Worm (Caenorhabditis elegans): ENCODE data around the gene egli-1.

Gene egli-1

DNA sequence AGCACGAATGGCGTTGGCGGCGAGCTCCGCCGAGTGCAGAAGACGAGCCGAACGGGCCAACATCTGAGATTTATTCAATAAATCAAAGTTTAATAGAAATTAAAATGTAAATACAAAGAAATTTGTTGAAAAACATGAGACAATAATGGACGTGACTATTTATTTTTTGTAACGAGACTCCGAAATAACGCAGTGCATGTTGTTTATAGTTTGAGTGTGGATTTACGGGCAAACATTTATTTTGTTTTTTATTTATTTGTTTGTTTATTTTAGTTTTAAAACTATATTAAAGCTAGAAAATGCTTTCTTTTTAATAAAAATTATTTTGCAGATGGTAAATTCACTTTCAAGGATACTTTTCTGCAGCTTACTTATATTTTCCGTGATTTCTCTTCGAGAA lies 28.9 kb downstream of the egli-1 start, which contains the start of the genes sdhb-1 and cup-15 (continued):
- no peak for TF ChIP-seq fkh-8 (tag; optimal IDR thresholded peaks at IDR 0.05)
- TF ChIP-seq C34B4.2 (tag; optimal IDR thresholded peaks at IDR 0.05): no peak
- TF ChIP-seq mep-1 (tag; optimal IDR thresholded peaks at IDR 0.05): no peak
- no peak for TF ChIP-seq lin-13 (GFP tag; optimal IDR thresholded peaks at IDR 0.05)
- TF ChIP-seq unc-86 (tag; optimal IDR thresholded peaks at IDR 0.05): no peak
- peak; percentile 27 for TF ChIP-seq blmp-1 (tag; optimal IDR thresholded peaks at IDR 0.05)
- no peak for TF ChIP-seq pqm-1 (tag; optimal IDR thresholded peaks at IDR 0.05)
- no peak for TF ChIP-seq elt-3 (tag; optimal IDR thresholded peaks at IDR 0.05)
- TF ChIP-seq hlh-17 (GFP tag; optimal IDR thresholded peaks at IDR 0.05; ENCODE audit: borderline replicate concordance): no peak
- TF ChIP-seq mdl-1 (tag; optimal IDR thresholded peaks at IDR 0.05): no peak
- TF ChIP-seq nhr-76 (tag; optimal IDR thresholded peaks at IDR 0.05): no peak
- TF ChIP-seq mef-2 (tag; optimal IDR thresholded peaks at IDR 0.05): no peak
- TF ChIP-seq hlh-4 (tag; optimal IDR thresholded peaks at IDR 0.05): no peak
- peak; percentile 1 for TF ChIP-seq snu-23 (GFP tag; optimal IDR thresholded peaks at IDR 0.05)
- TF ChIP-seq dsc-1 (tag; optimal IDR thresholded peaks at IDR 0.05): no peak
- TF ChIP-seq grh-1 (GFP tag; IDR thresholded peaks at IDR 0.05): no peak
- peak; percentile 13 to 14 for TF ChIP-seq efl-1 (optimal IDR thresholded peaks at IDR 0.05)
- no peak for TF ChIP-seq efl-1 (GFP tag; optimal IDR thresholded peaks at IDR 0.05 in 1 of 2)
- no peak for TF ChIP-seq ceh-90 (tag; optimal IDR thresholded peaks at IDR 0.05)
- no peak for TF ChIP-seq sup-37 (GFP tag; optimal IDR thresholded peaks at IDR 0.05)
- TF ChIP-seq lin-14 (GFP tag; optimal IDR thresholded peaks at IDR 0.05): peak; percentile 27
- TF ChIP-seq nhr-12 (tag; optimal IDR thresholded peaks at IDR 0.05): no peak
- TF ChIP-seq unc-130 (tag; optimal IDR thresholded peaks at IDR 0.05): no peak
- no peak for TF ChIP-seq sox-4 (tag; optimal IDR thresholded peaks at IDR 0.05)
- no peak for TF ChIP-seq nhr-20 (tag; optimal IDR thresholded peaks at IDR 0.05)
- TF ChIP-seq ces-1 (GFP tag; optimal IDR thresholded peaks at IDR 0.05): no peak

- TF ChIP-seq nhr-11 (tag; optimal IDR thresholded peaks at IDR 0.05): no peak
- TF ChIP-seq hlh-17 (GFP tag; optimal IDR thresholded peaks at IDR 0.05; ENCODE audit: borderline replicate concordance): no peak
- no peak for TF ChIP-seq lir-3 (tag; optimal IDR thresholded peaks at IDR 0.05; ENCODE audit: poor library complexity)
- TF ChIP-seq elt-3 (tag; optimal IDR thresholded peaks at IDR 0.05): peak in 1 of 6 experiments; percentile 60
- no peak for TF ChIP-seq sox-4 (tag; optimal IDR thresholded peaks at IDR 0.05)
- no peak for TF ChIP-seq ztf-11 (tag; optimal IDR thresholded peaks at IDR 0.05)
- TF ChIP-seq C16A3.4 (tag; optimal IDR thresholded peaks at IDR 0.05): peak; percentile 12
- peak; percentile 33 to 48 for TF ChIP-seq lin-35 (GFP tag; optimal IDR thresholded peaks at IDR 0.05)
- no peak for TF ChIP-seq fos-1 (tag; optimal IDR thresholded peaks at IDR 0.05)
- TF ChIP-seq fkh-4 (tag; optimal IDR thresholded peaks at IDR 0.05; ENCODE audit: borderline replicate concordance): no peak
- no peak for TF ChIP-seq snpc-4 (tag; optimal IDR thresholded peaks at IDR 0.05)
- no peak for TF ChIP-seq nhr-12 (tag; optimal IDR thresholded peaks at IDR 0.05)
- TF ChIP-seq mdl-1 (tag; optimal IDR thresholded peaks at IDR 0.05): peak in 1 of 2 experiments; percentile 60
- TF ChIP-seq lsy-2 (tag; optimal IDR thresholded peaks at IDR 0.05): peak in 1 of 2 experiments; percentile 68
- no peak for TF ChIP-seq unc-62 (GFP tag; optimal IDR thresholded peaks at IDR 0.05)
- peak; percentile 50 for TF ChIP-seq rnt-1 (tag; optimal IDR thresholded peaks at IDR 0.05)
- peak; percentile 47 to 49 for TF ChIP-seq efl-1 (optimal IDR thresholded peaks at IDR 0.05)
- TF ChIP-seq efl-1 (GFP tag; optimal IDR thresholded peaks at IDR 0.05 in 1 of 2): peak; percentile 11 to 89
- no peak for TF ChIP-seq nhr-84 (tag; optimal IDR thresholded peaks at IDR 0.05)
- no peak for TF ChIP-seq efl-3 (GFP tag; optimal IDR thresholded peaks at IDR 0.05)
- TF ChIP-seq unc-86 (tag; optimal IDR thresholded peaks at IDR 0.05): no peak
- no peak for TF ChIP-seq C04F5.9 (tag; optimal IDR thresholded peaks at IDR 0.05)
- TF ChIP-seq ceh-8 (GFP tag; optimal IDR thresholded peaks at IDR 0.05): no peak
- no peak for TF ChIP-seq fkh-10 (GFP tag; optimal IDR thresholded peaks at IDR 0.05)
- TF ChIP-seq mep-1 (tag; optimal IDR thresholded peaks at IDR 0.05): peak; percentile 25
- no peak for TF ChIP-seq irx-1 (tag; optimal IDR thresholded peaks at IDR 0.05)
- TF ChIP-seq mef-2 (tag; optimal IDR thresholded peaks at IDR 0.05): no peak
- TF ChIP-seq zip-4 (GFP tag; optimal IDR thresholded peaks at IDR 0.05): no peak
- TF ChIP-seq tbx-2 (tag; optimal IDR thresholded peaks at IDR 0.05): peak; percentile 5
- TF ChIP-seq snu-23 (GFP tag; optimal IDR thresholded peaks at IDR 0.05): peak; percentile 69
- peak in 1 of 3 experiments; percentile 8 for TF ChIP-seq ceh-82 (tag; optimal IDR thresholded peaks at IDR 0.05)
- no peak for TF ChIP-seq hlh-4 (tag; optimal IDR thresholded peaks at IDR 0.05)
- no peak for TF ChIP-seq fkh-8 (tag; optimal IDR thresholded peaks at IDR 0.05)
- TF ChIP-seq nhr-77 (tag; optimal IDR thresholded peaks at IDR 0.05): peak; percentile 38
- no peak for TF ChIP-seq nhr-237 (tag; optimal IDR thresholded peaks at IDR 0.05)
- TF ChIP-seq unc-98 (GFP tag; IDR thresholded peaks at IDR 0.05): no peak
- no peak for TF ChIP-seq zag-1 (tag; optimal IDR thresholded peaks at IDR 0.05)
- no peak for TF ChIP-seq ama-1 (optimal IDR thresholded peaks at IDR 0.05)
- TF ChIP-seq xbp-1 (tag; optimal IDR thresholded peaks at IDR 0.05): peak; percentile 4
Measured at ce11 chrII:9356723-9357122, 33.0 kb downstream of the egli-1 start.

Data from whole organism, L1 larva.